Fruit fly (Drosophila melanogaster) whole organism, embryonic: ENCODE results near the gene CG5910.
A peak's percentile ranks its signal among the peaks of the same experiment; 100 is the strongest.

Experiments
- Ada2b ChIP-seq: fragments of 200-800 bp; sonication (Bioruptor generic); IDR thresholded peaks from 2 replicates; pipeline ENCODE4 v1.3.6; 2022; ENCODE audit warnings: missing biosample characterization, missing genetic modification characterization
- Asciz ChIP-seq: fragments of 200-800 bp; sonication (Bioruptor generic); optimal IDR thresholded peaks from 2 replicates; lab custom pipeline; 2017; ENCODE audit warnings: missing biosample characterization, mild to moderate bottlenecking, missing genetic modification characterization, missing genetic modification reagents
- Bdp1 ChIP-seq: fragments of 200-800 bp; sonication (Bioruptor generic); optimal IDR thresholded peaks from 3 replicates; lab custom pipeline; 2016; ENCODE audit warnings: missing biosample characterization, missing genetic modification characterization
- CG11247 ChIP-seq: fragments of 200-800 bp; sonication (Bioruptor generic); IDR thresholded peaks from 2 replicates; pipeline ENCODE4 v1.3.6; 2022; ENCODE audit warnings: missing biosample characterization, missing genetic modification characterization
- CG11723 ChIP-seq: fragments of 200-800 bp; sonication (Bioruptor generic); optimal IDR thresholded peaks from 2 replicates; lab custom pipeline; 2017; ENCODE audit warnings: missing biosample characterization, mild to moderate bottlenecking, missing genetic modification characterization
- CG1233 ChIP-seq: fragments of 200-800 bp; sonication (Bioruptor generic); optimal IDR thresholded peaks from 4 replicates; lab custom pipeline; 2018; ENCODE audit warnings: missing biosample characterization, mild to moderate bottlenecking, missing genetic modification characterization
- CG15073 ChIP-seq: fragments of 200-800 bp; sonication (Bioruptor generic); optimal IDR thresholded peaks from 2 replicates; lab custom pipeline; 2016; ENCODE audit warnings: missing biosample characterization, missing genetic modification characterization
- CG16815 ChIP-seq: fragments of 200-800 bp; sonication (Bioruptor generic); optimal IDR thresholded peaks from 3 replicates; lab custom pipeline; 2017; ENCODE audit warnings: missing biosample characterization, mild to moderate bottlenecking, missing genetic modification characterization
- CG16863 ChIP-seq: fragments of 200-800 bp; sonication (Bioruptor generic); optimal IDR thresholded peaks from 3 replicates; lab custom pipeline; 2016; ENCODE audit warnings: missing biosample characterization, missing genetic modification characterization
- CG17361 ChIP-seq: fragments of 200-800 bp; sonication (Bioruptor generic); IDR thresholded peaks from 3 replicates; pipeline ENCODE4 v1.3.6; 2022; ENCODE audit warnings: missing biosample characterization, missing genetic modification characterization
- CG2199 ChIP-seq: fragments of 200-800 bp; sonication (Bioruptor generic); IDR thresholded peaks from 3 replicates; pipeline ENCODE4 v1.3.6; 2022; ENCODE audit warnings: missing biosample characterization, missing genetic modification characterization
- CG3163 ChIP-seq: fragments of 200-800 bp; sonication (Bioruptor generic); optimal IDR thresholded peaks from 3 replicates; lab custom pipeline; 2016; ENCODE audit warnings: missing biosample characterization, missing genetic modification characterization
- CG3847 ChIP-seq: fragments of 200-800 bp; sonication (Bioruptor generic); IDR thresholded peaks from 2 replicates; pipeline ENCODE4 v1.3.6; 2022; ENCODE audit warnings: missing biosample characterization, missing genetic modification characterization
- CG6683 ChIP-seq: fragments of 200-800 bp; sonication (Bioruptor generic); optimal IDR thresholded peaks from 2 replicates; lab custom pipeline; 2017; ENCODE audit warnings: missing biosample characterization, mild to moderate bottlenecking, missing genetic modification characterization, missing genetic modification reagents
- CG8281 ChIP-seq: fragments of 200-800 bp; sonication (Bioruptor generic); optimal IDR thresholded peaks from 2 replicates; lab custom pipeline; 2018; ENCODE audit warnings: missing biosample characterization, mild to moderate bottlenecking, missing genetic modification characterization, moderate library complexity
- CG9609 ChIP-seq: fragments of 200-800 bp; sonication (Bioruptor generic); optimal IDR thresholded peaks from 3 replicates; lab custom pipeline; 2016; ENCODE audit warnings: missing biosample characterization, missing genetic modification characterization
- D ChIP-seq, 2 experiments: fragments of 200-800 bp in 1 of 2; fragments of >200 bp in 1 of 2; sonication (Bioruptor generic) in 1 of 2; optimal IDR thresholded peaks; 2 replicates in 1 of 2; 3 replicates in 1 of 2; lab custom pipeline; 2017; ENCODE audit warnings: mild to moderate bottlenecking in 1 of 2, missing biosample characterization in 1 of 2, missing genetic modification characterization in 1 of 2, missing genetic modification reagents in 1 of 2
- Dll ChIP-seq: fragments of 200-800 bp; sonication (Bioruptor generic); IDR thresholded peaks from 4 replicates; pipeline ENCODE4 v1.3.6; 2022; ENCODE audit warnings: missing biosample characterization, missing genetic modification characterization; ENCODE audit not compliant: partially characterized antibody
- Dp ChIP-seq: fragments of 200-800 bp; sonication (Bioruptor generic); optimal IDR thresholded peaks from 2 replicates; lab custom pipeline; 2018; ENCODE audit warnings: missing biosample characterization, mild to moderate bottlenecking, missing genetic modification characterization, moderate library complexity
- Eip74EF ChIP-seq, 2 experiments: fragments of 200-800 bp in 1 of 2; fragments of >200 bp in 1 of 2; sonication (Bioruptor generic) in 1 of 2; optimal IDR thresholded peaks; 2 replicates each; lab custom pipeline; 2017 to 2019; ENCODE audit warnings: missing biosample characterization in 2 of 2, missing genetic modification characterization in 2 of 2, mild to moderate bottlenecking in 1 of 2, moderate library complexity in 1 of 2
- Fer2 ChIP-seq: fragments of 200-800 bp; sonication (Bioruptor generic); optimal IDR thresholded peaks from 2 replicates; lab custom pipeline; 2018; ENCODE audit warnings: missing biosample characterization, mild to moderate bottlenecking, missing genetic modification characterization, moderate library complexity
- HLH4C ChIP-seq: fragments of 200-800 bp; sonication (Bioruptor generic); IDR thresholded peaks from 3 replicates; pipeline ENCODE4 v1.3.6; 2022; ENCODE audit warnings: missing biosample characterization, missing genetic modification characterization; ENCODE audit not compliant: partially characterized antibody
- Hr39 ChIP-seq: fragments of >200 bp; optimal IDR thresholded peaks from 2 replicates; lab custom pipeline; 2017
- Jarid2 ChIP-seq: fragments of 200-800 bp; sonication (Bioruptor generic); optimal IDR thresholded peaks from 3 replicates; lab custom pipeline; 2017; ENCODE audit warnings: mild to moderate bottlenecking, missing biosample characterization, missing genetic modification reagents, missing genetic modification characterization
- Max ChIP-seq: fragments of 200-800 bp; sonication (Bioruptor generic); optimal IDR thresholded peaks from 2 replicates; lab custom pipeline; 2016; ENCODE audit warnings: missing biosample characterization, mild to moderate bottlenecking, missing genetic modification characterization
- Mes4 ChIP-seq: fragments of 200-800 bp; sonication (Bioruptor generic); optimal IDR thresholded peaks from 2 replicates; lab custom pipeline; 2016; ENCODE audit warnings: missing biosample characterization, missing genetic modification characterization
- NfI ChIP-seq: fragments of 200-800 bp; sonication (Bioruptor generic); optimal IDR thresholded peaks from 3 replicates; lab custom pipeline; 2018; ENCODE audit warnings: missing biosample characterization, mild to moderate bottlenecking, missing genetic modification characterization, moderate library complexity
- Pdp1 ChIP-seq, 2 experiments: fragments of 200-800 bp; sonication (Bioruptor generic); optimal IDR thresholded peaks; 3 replicates each; lab custom pipeline; 2016; ENCODE audit warnings: missing biosample characterization in 2 of 2, missing genetic modification characterization in 2 of 2, mild to moderate bottlenecking in 1 of 2, moderate library complexity in 1 of 2
- Poxn ChIP-seq: fragments of 200-800 bp; sonication (Bioruptor generic); IDR thresholded peaks from 2 replicates; pipeline ENCODE4 v1.3.6; 2022; ENCODE audit warnings: missing biosample characterization, missing genetic modification characterization
- Rfx ChIP-seq: fragments of 200-800 bp; sonication (Bioruptor generic); IDR thresholded peaks from 2 replicates; pipeline ENCODE4 v1.3.6; 2022; ENCODE audit warnings: missing biosample characterization, missing genetic modification characterization
- Sin3A ChIP-seq: fragments of >200 bp; optimal IDR thresholded peaks from 2 replicates; lab custom pipeline; 2018
- al ChIP-seq: fragments of 200-800 bp; sonication (Bioruptor generic); IDR thresholded peaks from 2 replicates; pipeline ENCODE4 v1.3.6; 2022; ENCODE audit warnings: missing biosample characterization, missing genetic modification characterization
- ase ChIP-seq: fragments of 200-800 bp; sonication (Bioruptor generic); IDR thresholded peaks from 3 replicates; pipeline ENCODE4 v1.3.6; 2022; ENCODE audit warnings: missing biosample characterization, missing genetic modification characterization
- az2 ChIP-seq: fragments of 200-800 bp; sonication (Bioruptor generic); optimal IDR thresholded peaks from 3 replicates; lab custom pipeline; 2016; ENCODE audit warnings: missing biosample characterization, missing genetic modification characterization
- bbx ChIP-seq: fragments of 200-800 bp; sonication (Bioruptor generic); IDR thresholded peaks from 2 replicates; pipeline ENCODE4 v1.3.6; 2022; ENCODE audit warnings: missing biosample characterization, missing genetic modification characterization; ENCODE audit not compliant: partially characterized antibody
- bowl ChIP-seq: fragments of 200-800 bp; sonication (Bioruptor generic); IDR thresholded peaks from 2 replicates; pipeline ENCODE4 v1.3.6; 2022; ENCODE audit warnings: missing biosample characterization, missing genetic modification characterization
- cas ChIP-seq: fragments of 200-800 bp; sonication (Bioruptor generic); IDR thresholded peaks from 2 replicates; pipeline ENCODE4 v1.3.6; 2022; ENCODE audit warnings: missing biosample characterization, missing genetic modification characterization
- chm ChIP-seq: fragments of 200-800 bp; sonication (Bioruptor generic); IDR thresholded peaks from 2 replicates; pipeline ENCODE4 v1.3.6; 2022; ENCODE audit warnings: missing biosample characterization, missing genetic modification characterization
- disco-r ChIP-seq: fragments of 200-800 bp; sonication (Bioruptor generic); optimal IDR thresholded peaks from 2 replicates; lab custom pipeline; 2016; ENCODE audit warnings: missing biosample characterization, missing genetic modification characterization
- dm ChIP-seq: fragments of 200-800 bp; sonication (Bioruptor generic); optimal IDR thresholded peaks from 3 replicates; lab custom pipeline; 2016; ENCODE audit warnings: missing biosample characterization, missing genetic modification characterization
- ems ChIP-seq: fragments of 200-800 bp; sonication (Bioruptor generic); optimal IDR thresholded peaks from 3 replicates; lab custom pipeline; 2016; ENCODE audit warnings: missing biosample characterization, missing genetic modification characterization
- esg ChIP-seq: fragments of 200-800 bp; sonication (Bioruptor generic); conservative IDR thresholded peaks from 2 replicates; pipeline ENCODE4 v1.3.6; 2022; ENCODE audit warnings: missing biosample characterization, missing genetic modification characterization
- grau ChIP-seq: fragments of 200-800 bp; optimal IDR thresholded peaks from 3 replicates; lab custom pipeline; 2019; ENCODE audit warnings: missing biosample characterization, mild to moderate bottlenecking, missing genetic modification characterization, moderate library complexity
- h ChIP-seq: fragments of >200 bp; optimal IDR thresholded peaks from 2 replicates; lab custom pipeline; 2017
- kay ChIP-seq: fragments of 200-800 bp; sonication (Bioruptor generic); optimal IDR thresholded peaks from 2 replicates; lab custom pipeline; 2016; ENCODE audit warnings: missing biosample characterization, missing genetic modification characterization
- luna ChIP-seq: fragments of 200-800 bp; sonication (Bioruptor generic); optimal IDR thresholded peaks from 2 replicates; lab custom pipeline; 2016; ENCODE audit warnings: missing biosample characterization, missing genetic modification characterization
- nmo ChIP-seq: fragments of 200-800 bp; sonication (Bioruptor generic); optimal IDR thresholded peaks from 2 replicates; lab custom pipeline; 2018; ENCODE audit warnings: missing biosample characterization, mild to moderate bottlenecking, missing genetic modification characterization, moderate library complexity
- pum ChIP-seq: fragments of 200-800 bp; sonication (Bioruptor generic); optimal IDR thresholded peaks from 2 replicates; lab custom pipeline; 2016; ENCODE audit warnings: missing biosample characterization, missing genetic modification characterization
- so ChIP-seq: fragments of 200-800 bp; sonication (Bioruptor generic); IDR thresholded peaks from 3 replicates; pipeline ENCODE4 v1.3.6; 2022; ENCODE audit warnings: missing biosample characterization, missing genetic modification characterization
- sob ChIP-seq: fragments of 200-800 bp; sonication (Bioruptor generic); IDR thresholded peaks from 2 replicates; pipeline ENCODE4 v1.3.6; 2022; ENCODE audit warnings: missing biosample characterization, missing genetic modification characterization
- tll ChIP-seq, 2 experiments: fragments of 200-800 bp in 1 of 2; fragments of >200 bp in 1 of 2; sonication (Bioruptor generic) in 1 of 2; optimal IDR thresholded peaks; 2 replicates each; lab custom pipeline; 2017 to 2019; ENCODE audit warnings: missing biosample characterization in 2 of 2, missing genetic modification characterization in 2 of 2, mild to moderate bottlenecking in 1 of 2, moderate library complexity in 1 of 2
- zen2 ChIP-seq: fragments of 200-800 bp; sonication (Bioruptor generic); IDR thresholded peaks from 3 replicates; pipeline ENCODE4 v1.3.6; 2022; ENCODE audit warnings: missing biosample characterization, missing genetic modification characterization; ENCODE audit not compliant: partially characterized antibody

Gene CG5910

DNA sequence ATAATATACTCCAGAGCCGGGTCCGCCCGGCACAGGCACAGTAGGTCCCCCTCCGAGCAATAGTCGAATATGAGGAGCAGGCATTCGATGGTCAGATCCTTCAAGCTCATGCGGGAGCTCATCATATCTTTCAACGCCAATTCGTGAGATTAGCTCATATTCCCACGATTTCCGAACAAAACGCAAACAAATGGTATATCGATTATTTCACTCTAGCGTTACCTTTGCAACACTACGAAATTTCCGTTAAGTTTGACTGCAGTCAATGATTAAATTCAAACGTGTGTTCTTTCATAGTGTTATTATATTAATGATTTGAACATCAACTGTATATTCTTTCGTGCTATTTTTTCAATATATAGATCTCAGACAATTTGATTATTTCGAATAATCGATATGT is 48.9 kb upstream of the CG5910 start, which contains the start of gene CG33969 (continued):
- TF ChIP-seq Sin3A (lab: Kevin White, UChicago), result no peak
- TF ChIP-seq disco-r (GFP tag; lab: Kevin White, UChicago), result no peak
- TF ChIP-seq Fer2, result no peak
- TF ChIP-seq ems (GFP tag; lab: Kevin White, UChicago), result no peak
- no peak for TF ChIP-seq CG16863 (GFP tag; lab: Kevin White, UChicago)
- peak; percentile 14; the same call in 1 of the 3 replicates for TF ChIP-seq HLH4C
- no peak for TF ChIP-seq chm (GFP tag; lab: Robert Waterston, UW)
- TF ChIP-seq Pdp1 (GFP tag; optimal IDR thresholded peaks at IDR 0.05; lab: Kevin White, UChicago), result peak in 1 of 2 experiments; percentile 46
- no peak for TF ChIP-seq Poxn
- no peak for TF ChIP-seq ase (GFP tag; lab: Robert Waterston, UW)
- no peak for TF ChIP-seq h (lab: Kevin White, UChicago)
- no peak for TF ChIP-seq Asciz (GFP tag; lab: Kevin White, UChicago)
- TF ChIP-seq Dll, result peak; percentile 39; the same call in 1 of the 4 replicates
- TF ChIP-seq CG1233 (GFP tag; lab: Kevin White, UChicago), result no peak
- no peak for TF ChIP-seq Max (GFP tag; lab: Kevin White, UChicago)
- TF ChIP-seq grau (tag; lab: Kevin White, UChicago), result no peak
- TF ChIP-seq sob (GFP tag; lab: Robert Waterston, UW), result no peak
- TF ChIP-seq CG8281 (tag; lab: Kevin White, UChicago), result no peak
- TF ChIP-seq az2 (GFP tag; lab: Kevin White, UChicago), result no peak
- no peak for TF ChIP-seq Bdp1 (GFP tag; lab: Kevin White, UChicago)
- TF ChIP-seq Hr39 (lab: Kevin White, UChicago), result no peak
- no peak for TF ChIP-seq tll (GFP tag; optimal IDR thresholded peaks at IDR 0.05; lab: Kevin White, UChicago)
- no peak for TF ChIP-seq Ada2b (GFP tag; lab: Robert Waterston, UW)
- TF ChIP-seq al, result no peak
- TF ChIP-seq NfI (GFP tag; lab: Kevin White, UChicago), result no peak
- no peak for TF ChIP-seq CG17361 (GFP tag; lab: Robert Waterston, UW)
- TF ChIP-seq bowl (GFP tag; lab: Robert Waterston, UW), result no peak
- no peak for TF ChIP-seq CG11247 (GFP tag; lab: Robert Waterston, UW)
- no peak for TF ChIP-seq Eip74EF (GFP tag; optimal IDR thresholded peaks at IDR 0.05; lab: Kevin White, UChicago)
- no peak for TF ChIP-seq CG9609 (GFP tag; lab: Kevin White, UChicago)
- TF ChIP-seq Dp (GFP tag; lab: Kevin White, UChicago), result peak; percentile 44
- no peak for TF ChIP-seq dm (GFP tag; lab: Kevin White, UChicago)
- TF ChIP-seq CG3847 (GFP tag; lab: Robert Waterston, UW), result no peak
- TF ChIP-seq Jarid2 (GFP tag; lab: Kevin White, UChicago), result no peak
- TF ChIP-seq kay (GFP tag; lab: Kevin White, UChicago), result no peak
- TF ChIP-seq CG16815 (GFP tag; lab: Kevin White, UChicago), result no peak
- TF ChIP-seq Rfx, result no peak
- no peak for TF ChIP-seq nmo (GFP tag; lab: Kevin White, UChicago)
- no peak for TF ChIP-seq pum (GFP tag; lab: Kevin White, UChicago)
- TF ChIP-seq cas (GFP tag; lab: Robert Waterston, UW), result no peak
- no peak for TF ChIP-seq luna (GFP tag; lab: Kevin White, UChicago)
- TF ChIP-seq CG15073 (GFP tag; lab: Kevin White, UChicago), result no peak
- no peak for TF ChIP-seq Mes4
- TF ChIP-seq CG6683 (GFP tag; lab: Kevin White, UChicago), result no peak
- TF ChIP-seq so, result no peak
- TF ChIP-seq bbx, result peak; percentile 44; the same call in 1 of the 2 replicates
- TF ChIP-seq D (optimal IDR thresholded peaks at IDR 0.05; lab: Kevin White, UChicago), result no peak
- no peak for TF ChIP-seq D (GFP tag; optimal IDR thresholded peaks at IDR 0.05; lab: Kevin White, UChicago)
- no peak for TF ChIP-seq CG11723 (GFP tag; lab: Kevin White, UChicago)
- TF ChIP-seq zen2, result no peak
- no peak for TF ChIP-seq esg (GFP tag; lab: Robert Waterston, UW)
- no peak for TF ChIP-seq CG3163 (GFP tag; lab: Kevin White, UChicago)
- TF ChIP-seq CG2199, result 0 out of 3 replicates have a peak, but pooled peaks have one; percentile 11
